Fruit fly (Drosophila melanogaster) whole organism, prepupa: ENCODE results near the gene rdgA.

Experiments used
- CG10631 ChIP-seq: fragments of 200-800 bp; sonication (Bioruptor generic); optimal IDR thresholded peaks from 2 replicates; lab custom pipeline; 2016; ENCODE audit warnings: missing biosample characterization, missing genetic modification characterization
- CG10669 ChIP-seq: fragments of 200-800 bp; sonication (Bioruptor generic); optimal IDR thresholded peaks from 3 replicates; lab custom pipeline; 2018; ENCODE audit warnings: missing biosample characterization, mild to moderate bottlenecking, missing genetic modification characterization, moderate library complexity
- CG11294 ChIP-seq: fragments of 200-800 bp; sonication (Bioruptor generic); IDR thresholded peaks from 2 replicates; pipeline ENCODE4 v1.3.6; 2022; ENCODE audit warnings: missing biosample characterization, missing genetic modification characterization
- CG11762 ChIP-seq: fragments of 200-800 bp; sonication (Bioruptor generic); optimal IDR thresholded peaks from 3 replicates; lab custom pipeline; 2016; ENCODE audit warnings: missing biosample characterization, missing genetic modification characterization; ENCODE audit not compliant: insufficient read depth
- CG11902 ChIP-seq: fragments of 200-800 bp; sonication (Bioruptor generic); optimal IDR thresholded peaks from 3 replicates; lab custom pipeline; 2016; ENCODE audit warnings: missing biosample characterization, missing genetic modification characterization
- CG15336 ChIP-seq: fragments of 200-800 bp; sonication (Bioruptor generic); IDR thresholded peaks from 2 replicates; pipeline ENCODE4 v1.3.6; 2022; ENCODE audit warnings: missing biosample characterization, missing genetic modification characterization
- CG1621 ChIP-seq: fragments of 200-800 bp; sonication (Bioruptor generic); optimal IDR thresholded peaks from 3 replicates; lab custom pipeline; 2018; ENCODE audit warnings: missing biosample characterization, mild to moderate bottlenecking, missing genetic modification characterization
- CG16779 ChIP-seq: fragments of 200-800 bp; sonication (Bioruptor generic); optimal IDR thresholded peaks from 3 replicates; lab custom pipeline; 2017; ENCODE audit warnings: missing biosample characterization, mild to moderate bottlenecking, missing genetic modification characterization
- CG3032 ChIP-seq: fragments of 200-800 bp; optimal IDR thresholded peaks from 2 replicates; lab custom pipeline; 2019; ENCODE audit warnings: missing biosample characterization, mild to moderate bottlenecking, missing genetic modification characterization, moderate library complexity
- CG31627 ChIP-seq: fragments of 200-800 bp; sonication (Bioruptor generic); optimal IDR thresholded peaks from 3 replicates; lab custom pipeline; 2016; ENCODE audit warnings: missing biosample characterization, missing genetic modification characterization
- CG32006 ChIP-seq: fragments of 200-800 bp; sonication (Bioruptor generic); optimal IDR thresholded peaks from 3 replicates; lab custom pipeline; 2017; ENCODE audit warnings: missing biosample characterization, mild to moderate bottlenecking, missing genetic modification characterization
- CG34406 ChIP-seq: fragments of 200-800 bp; sonication (Bioruptor generic); optimal IDR thresholded peaks from 3 replicates; lab custom pipeline; 2016; ENCODE audit warnings: missing biosample characterization, missing genetic modification characterization
- CG3919 ChIP-seq: fragments of 200-800 bp; sonication (Bioruptor generic); optimal IDR thresholded peaks from 3 replicates; lab custom pipeline; 2016; ENCODE audit warnings: missing biosample characterization, missing genetic modification characterization
- CG4318 ChIP-seq: fragments of 200-800 bp; sonication (Bioruptor generic); optimal IDR thresholded peaks from 3 replicates; lab custom pipeline; 2017; ENCODE audit warnings: missing biosample characterization, mild to moderate bottlenecking, missing genetic modification characterization
- CG6163 ChIP-seq: fragments of 200-800 bp; sonication (Bioruptor generic); IDR thresholded peaks from 3 replicates; pipeline ENCODE4 v1.3.6; 2022; ENCODE audit warnings: missing biosample characterization, missing genetic modification characterization
- CG6276 ChIP-seq: fragments of 200-800 bp; sonication (Bioruptor generic); optimal IDR thresholded peaks from 2 replicates; lab custom pipeline; 2017; ENCODE audit warnings: missing biosample characterization, mild to moderate bottlenecking, missing genetic modification characterization
- CG6792 ChIP-seq: fragments of 200-800 bp; sonication (Bioruptor generic); optimal IDR thresholded peaks from 3 replicates; lab custom pipeline; 2016; ENCODE audit warnings: missing biosample characterization, missing genetic modification characterization
- CG6808 ChIP-seq: fragments of 200-800 bp; sonication (Bioruptor generic); optimal IDR thresholded peaks from 3 replicates; lab custom pipeline; 2017; ENCODE audit warnings: missing biosample characterization, missing genetic modification characterization, mild to moderate bottlenecking, moderate library complexity, missing genetic modification reagents
- CG6854 ChIP-seq: fragments of 200-800 bp; sonication (Bioruptor generic); optimal IDR thresholded peaks from 2 replicates; lab custom pipeline; 2017; ENCODE audit warnings: missing biosample characterization, mild to moderate bottlenecking, missing genetic modification characterization
- CG7368 ChIP-seq: fragments of 200-800 bp; sonication (Bioruptor generic); optimal IDR thresholded peaks from 3 replicates; lab custom pipeline; 2016; ENCODE audit warnings: missing biosample characterization, missing genetic modification characterization
- CG8119 ChIP-seq: fragments of 200-800 bp; sonication (Bioruptor generic); IDR thresholded peaks from 3 replicates; pipeline ENCODE4 v1.3.6; 2022; ENCODE audit warnings: missing biosample characterization, missing genetic modification characterization
- CG8319 ChIP-seq: fragments of 200-800 bp; sonication (Bioruptor generic); optimal IDR thresholded peaks from 3 replicates; lab custom pipeline; 2016; ENCODE audit warnings: missing biosample characterization, missing genetic modification characterization
- CG8632 ChIP-seq: fragments of 200-800 bp; sonication (Bioruptor generic); optimal IDR thresholded peaks from 3 replicates; lab custom pipeline; 2016; ENCODE audit warnings: missing biosample characterization, missing genetic modification characterization
- Eip75B ChIP-seq: fragments of 200-800 bp; sonication (Bioruptor generic); optimal IDR thresholded peaks from 3 replicates; lab custom pipeline; 2016; ENCODE audit warnings: missing biosample characterization, missing genetic modification characterization
- Eip78C ChIP-seq: fragments of 200-800 bp; sonication (Bioruptor generic); peaks from one replicate; lab custom pipeline; 2016; ENCODE audit warnings: missing biosample characterization, missing genetic modification characterization
- Eip93F ChIP-seq: fragments of 200-800 bp; sonication (Bioruptor generic); optimal IDR thresholded peaks from 2 replicates; lab custom pipeline; 2016; ENCODE audit warnings: missing biosample characterization, mild to moderate bottlenecking, missing genetic modification characterization
- Ets21C ChIP-seq: fragments of 200-800 bp; sonication (Bioruptor generic); optimal IDR thresholded peaks from 3 replicates; lab custom pipeline; 2016; ENCODE audit warnings: missing biosample characterization, missing genetic modification characterization
- Gug ChIP-seq: fragments of 200-800 bp; sonication (Bioruptor generic); IDR thresholded peaks from 2 replicates; pipeline ENCODE4 v1.3.6; 2022; ENCODE audit warnings: missing biosample characterization, missing genetic modification characterization
- Hr38 ChIP-seq: sonication (Bioruptor generic); optimal IDR thresholded peaks from 2 replicates; lab custom pipeline; 2016; ENCODE audit warnings: missing biosample characterization, missing genetic modification characterization
- Hr4 ChIP-seq: fragments of 200-800 bp; sonication (Bioruptor generic); optimal IDR thresholded peaks from 3 replicates; lab custom pipeline; 2016; ENCODE audit warnings: missing biosample characterization, missing genetic modification characterization
- Lpt ChIP-seq: fragments of 200-800 bp; sonication (Bioruptor generic); optimal IDR thresholded peaks from 3 replicates; lab custom pipeline; 2016; ENCODE audit warnings: missing biosample characterization, missing genetic modification characterization
- OdsH ChIP-seq: fragments of 200-800 bp; sonication (Bioruptor generic); optimal IDR thresholded peaks from 3 replicates; lab custom pipeline; 2016; ENCODE audit warnings: missing biosample characterization, missing genetic modification characterization
- Sox14 ChIP-seq: fragments of 200-800 bp; sonication (Bioruptor generic); optimal IDR thresholded peaks from 3 replicates; lab custom pipeline; 2016; ENCODE audit warnings: missing biosample characterization, missing genetic modification characterization
- Sox15 ChIP-seq: fragments of 200-800 bp; sonication (Bioruptor generic); optimal IDR thresholded peaks from 3 replicates; lab custom pipeline; 2016; ENCODE audit warnings: missing biosample characterization, missing genetic modification characterization
- achi ChIP-seq: fragments of 200-800 bp; sonication (Bioruptor generic); optimal IDR thresholded peaks from 3 replicates; lab custom pipeline; 2016; ENCODE audit warnings: missing biosample characterization, missing genetic modification characterization
- cyc ChIP-seq: fragments of 200-800 bp; sonication (Bioruptor generic); optimal IDR thresholded peaks from 3 replicates; lab custom pipeline; 2016; ENCODE audit warnings: missing biosample characterization, missing genetic modification characterization
- dac ChIP-seq: fragments of 200-800 bp; sonication (Bioruptor generic); optimal IDR thresholded peaks from 2 replicates; lab custom pipeline; 2017; ENCODE audit warnings: missing biosample characterization, mild to moderate bottlenecking, missing genetic modification characterization
- eg ChIP-seq: fragments of 200-800 bp; sonication (Bioruptor generic); IDR thresholded peaks from 3 replicates; pipeline ENCODE4 v1.3.6; 2022; ENCODE audit warnings: missing biosample characterization, missing genetic modification characterization
- esn ChIP-seq: fragments of 200-800 bp; sonication (Bioruptor generic); optimal IDR thresholded peaks from 2 replicates; lab custom pipeline; 2016; ENCODE audit warnings: missing biosample characterization, mild to moderate bottlenecking, missing genetic modification characterization, moderate library complexity
- fd59A ChIP-seq: fragments of 200-800 bp; sonication (Bioruptor generic); optimal IDR thresholded peaks from 2 replicates; lab custom pipeline; 2017; ENCODE audit warnings: missing biosample characterization, mild to moderate bottlenecking, missing genetic modification characterization, missing genetic modification reagents
- lz ChIP-seq: fragments of 200-800 bp; sonication (Bioruptor generic); optimal IDR thresholded peaks from 3 replicates; lab custom pipeline; 2016; ENCODE audit warnings: missing biosample characterization, missing genetic modification characterization
- net ChIP-seq: fragments of 200-800 bp; sonication (Bioruptor generic); optimal IDR thresholded peaks from 3 replicates; lab custom pipeline; 2016; ENCODE audit warnings: missing biosample characterization, missing genetic modification characterization
- pdm3 ChIP-seq: fragments of 200-800 bp; sonication (Bioruptor generic); optimal IDR thresholded peaks from 3 replicates; lab custom pipeline; 2016; ENCODE audit warnings: missing biosample characterization, missing genetic modification characterization
- salr ChIP-seq, 2 experiments: fragments of 200-800 bp; sonication (Bioruptor generic); optimal IDR thresholded peaks; 3 replicates each; lab custom pipeline; 2016 to 2018; ENCODE audit warnings: missing biosample characterization in 2 of 2, missing genetic modification characterization in 2 of 2, mild to moderate bottlenecking in 1 of 2
- spab ChIP-seq: fragments of 200-800 bp; sonication (Bioruptor generic); optimal IDR thresholded peaks from 2 replicates; lab custom pipeline; 2017; ENCODE audit warnings: missing biosample characterization, mild to moderate bottlenecking, missing genetic modification characterization, missing genetic modification reagents
- ss ChIP-seq, 2 experiments: fragments of 200-800 bp; sonication (Bioruptor generic); optimal IDR thresholded peaks; 2 replicates in 1 of 2; 3 replicates in 1 of 2; lab custom pipeline; 2017 to 2018; ENCODE audit warnings: mild to moderate bottlenecking in 2 of 2, missing biosample characterization in 2 of 2, missing genetic modification characterization in 2 of 2, moderate library complexity in 1 of 2
- svp ChIP-seq: fragments of 200-800 bp; sonication (Bioruptor generic); peaks from one replicate; lab custom pipeline; 2016; ENCODE audit warnings: missing biosample characterization, missing genetic modification characterization
- topi ChIP-seq: fragments of 200-800 bp; sonication (Bioruptor generic); optimal IDR thresholded peaks from 3 replicates; lab custom pipeline; 2016; ENCODE audit warnings: missing biosample characterization, missing genetic modification characterization
- vri ChIP-seq: fragments of 200-800 bp; sonication (Bioruptor generic); optimal IDR thresholded peaks from 3 replicates; lab custom pipeline; 2016; ENCODE audit warnings: missing biosample characterization, mild to moderate bottlenecking, missing genetic modification characterization

rdgA gene

dm6 chrX:9048941-9049340 lies 142.1 kb downstream of the rdgA start:
- no peak for TF ChIP-seq vri (GFP tag; lab: Kevin White, UChicago)
- no peak for TF ChIP-seq Eip75B
- no peak for TF ChIP-seq dac (GFP tag; lab: Kevin White, UChicago)
- TF ChIP-seq CG10669 (GFP tag; lab: Kevin White, UChicago): no peak
- no peak for TF ChIP-seq pdm3
- no peak for TF ChIP-seq Eip78C (GFP tag; lab: Kevin White, UChicago)
- no peak for TF ChIP-seq CG8632
- TF ChIP-seq lz (GFP tag; lab: Kevin White, UChicago): no peak
- no peak for TF ChIP-seq Hr38 (GFP tag; lab: Kevin White, UChicago)
- no peak for TF ChIP-seq Sox15 (GFP tag; lab: Kevin White, UChicago)
- TF ChIP-seq CG8319 (GFP tag; lab: Kevin White, UChicago): no peak

dm6 chrX:9060078-9060477 lies 153.2 kb downstream of the rdgA start:
- peak; percentile 83 for TF ChIP-seq esn (GFP tag; lab: Kevin White, UChicago)
- TF ChIP-seq CG8119: peak; percentile 92
- TF ChIP-seq CG15336 (GFP tag; lab: Robert Waterston, UW): peak; percentile 95
- TF ChIP-seq CG32006 (GFP tag; lab: Kevin White, UChicago): peak; percentile 90
- no peak for TF ChIP-seq Hr38 (GFP tag; lab: Kevin White, UChicago)
- TF ChIP-seq ss (GFP tag; optimal IDR thresholded peaks at IDR 0.05; lab: Kevin White, UChicago): peak; percentile 61 to 69
- peak; percentile 79 for TF ChIP-seq Hr4 (GFP tag; lab: Kevin White, UChicago)
- TF ChIP-seq svp: peak; percentile 82
- TF ChIP-seq CG6854 (GFP tag; lab: Kevin White, UChicago): peak; percentile 71
- peak; percentile 76 for TF ChIP-seq CG31627
- TF ChIP-seq Sox14 (GFP tag; lab: Kevin White, UChicago): peak; percentile 93
- TF ChIP-seq CG8319 (GFP tag; lab: Kevin White, UChicago): peak; percentile 71
- TF ChIP-seq CG1621 (tag; lab: Kevin White, UChicago): peak; percentile 76
- TF ChIP-seq CG3032: peak; percentile 77
- peak; percentile 84 for TF ChIP-seq CG6276 (GFP tag; lab: Kevin White, UChicago)
- peak; percentile 89 for TF ChIP-seq pdm3
- TF ChIP-seq CG4318 (GFP tag; lab: Kevin White, UChicago): peak; percentile 75
- TF ChIP-seq Eip75B: peak; percentile 76
- peak; percentile 63 for TF ChIP-seq Sox15 (GFP tag; lab: Kevin White, UChicago)
- TF ChIP-seq vri (GFP tag; lab: Kevin White, UChicago): no peak
- peak; percentile 85 for TF ChIP-seq CG6792 (GFP tag; lab: Kevin White, UChicago)
- peak; percentile 83 for TF ChIP-seq CG10631 (GFP tag; lab: Kevin White, UChicago)
- peak; percentile 43 for TF ChIP-seq CG16779
- TF ChIP-seq net (GFP tag; lab: Kevin White, UChicago): peak; percentile 85
- peak; percentile 85 for TF ChIP-seq CG34406 (GFP tag; lab: Kevin White, UChicago)
- TF ChIP-seq cyc: peak; percentile 81
- TF ChIP-seq Ets21C (GFP tag; lab: Kevin White, UChicago): peak; percentile 68
- peak; percentile 93 for TF ChIP-seq CG6163 (GFP tag; lab: Robert Waterston, UW)
- TF ChIP-seq CG3919: peak; percentile 86
- peak; percentile 68 for TF ChIP-seq dac (GFP tag; lab: Kevin White, UChicago)
- TF ChIP-seq salr (GFP tag; optimal IDR thresholded peaks at IDR 0.05; lab: Kevin White, UChicago): peak; percentile 65 to 70
- TF ChIP-seq CG11762 (GFP tag; lab: Kevin White, UChicago): peak; percentile 71
- peak; percentile 74 for TF ChIP-seq CG6808 (GFP tag; lab: Kevin White, UChicago)
- TF ChIP-seq CG8632: peak; percentile 82
- peak; percentile 73 for TF ChIP-seq spab (GFP tag; lab: Kevin White, UChicago)
- TF ChIP-seq OdsH (GFP tag; lab: Kevin White, UChicago): peak; percentile 85
- peak; percentile 86 for TF ChIP-seq topi (GFP tag; lab: Kevin White, UChicago)
- TF ChIP-seq eg: peak; percentile 92
- peak; percentile 70 for TF ChIP-seq CG11294 (GFP tag; lab: Robert Waterston, UW)
- peak; percentile 83 for TF ChIP-seq lz (GFP tag; lab: Kevin White, UChicago)
- peak; percentile 75 for TF ChIP-seq CG11902 (GFP tag; lab: Kevin White, UChicago)
- peak; percentile 73 for TF ChIP-seq CG7368 (GFP tag; lab: Kevin White, UChicago)
- peak; percentile 82 for TF ChIP-seq Gug (GFP tag; lab: Robert Waterston, UW)
- TF ChIP-seq Eip93F (GFP tag; lab: Kevin White, UChicago): peak; percentile 26
- TF ChIP-seq achi (GFP tag; lab: Kevin White, UChicago): peak; percentile 87
- peak; percentile 85 for TF ChIP-seq Lpt (GFP tag; lab: Kevin White, UChicago)
- TF ChIP-seq fd59A (GFP tag; lab: Kevin White, UChicago): peak; percentile 71
